Fruit fly (Drosophila melanogaster) whole organism, adult: ENCODE data around the gene SoxN.

Experiments used
- CG11617 ChIP-seq: fragments of 200-800 bp; sonication (Bioruptor generic); optimal IDR thresholded peaks from 2 replicates; lab custom pipeline; 2017; ENCODE audit warnings: mild to moderate bottlenecking, missing biosample characterization, missing genetic modification reagents, missing genetic modification characterization
- CG12768 ChIP-seq: fragments of 200-800 bp; sonication (Bioruptor generic); optimal IDR thresholded peaks from 2 replicates; lab custom pipeline; 2017; ENCODE audit warnings: missing biosample characterization, missing genetic modification characterization, mild to moderate bottlenecking, moderate library complexity, missing genetic modification reagents
- CG14711 ChIP-seq: fragments of 200-800 bp; sonication (Bioruptor generic); optimal IDR thresholded peaks from 2 replicates; lab custom pipeline; 2018; ENCODE audit warnings: missing biosample characterization, mild to moderate bottlenecking, missing genetic modification characterization, moderate library complexity
- CG1620 ChIP-seq: fragments of 200-800 bp; sonication (Bioruptor generic); optimal IDR thresholded peaks from 2 replicates; lab custom pipeline; 2016; ENCODE audit warnings: missing biosample characterization, missing genetic modification characterization
- CG33017 ChIP-seq: fragments of 200-800 bp; sonication (Bioruptor generic); optimal IDR thresholded peaks from 2 replicates; lab custom pipeline; 2018; ENCODE audit warnings: missing biosample characterization, mild to moderate bottlenecking, missing genetic modification characterization, moderate library complexity
- CG5204 ChIP-seq: fragments of 200-800 bp; sonication (Bioruptor generic); optimal IDR thresholded peaks from 2 replicates; lab custom pipeline; 2016; ENCODE audit warnings: missing biosample characterization, missing genetic modification characterization
- CG7045 ChIP-seq: fragments of 200-800 bp; sonication (Bioruptor generic); optimal IDR thresholded peaks from 2 replicates; lab custom pipeline; 2017; ENCODE audit warnings: missing biosample characterization, mild to moderate bottlenecking, missing genetic modification characterization
- CG7101 ChIP-seq: fragments of 200-800 bp; sonication (Bioruptor generic); optimal IDR thresholded peaks from 2 replicates; lab custom pipeline; 2018; ENCODE audit warnings: missing biosample characterization, mild to moderate bottlenecking, missing genetic modification characterization, moderate library complexity
- Clk ChIP-seq: fragments of 200-800 bp; sonication (Bioruptor generic); optimal IDR thresholded peaks from 2 replicates; lab custom pipeline; 2017; ENCODE audit warnings: missing biosample characterization, missing genetic modification characterization
- Crg-1 ChIP-seq: fragments of 200-800 bp; sonication (Bioruptor generic); optimal IDR thresholded peaks from 2 replicates; lab custom pipeline; 2016; ENCODE audit warnings: missing biosample characterization, missing genetic modification characterization
- Hr96 ChIP-seq: fragments of 200-800 bp; sonication (Bioruptor generic); optimal IDR thresholded peaks from 2 replicates; lab custom pipeline; 2016; ENCODE audit warnings: missing biosample characterization, missing genetic modification characterization
- Mnt ChIP-seq: fragments of 200-800 bp; sonication (Bioruptor generic); optimal IDR thresholded peaks from 2 replicates; lab custom pipeline; 2016; ENCODE audit warnings: missing biosample characterization, mild to moderate bottlenecking, missing genetic modification characterization
- bab1 ChIP-seq: fragments of 200-800 bp; sonication (Bioruptor generic); optimal IDR thresholded peaks from 3 replicates; lab custom pipeline; 2019; ENCODE audit warnings: missing biosample characterization, mild to moderate bottlenecking, missing genetic modification characterization, moderate library complexity
- cic ChIP-seq: fragments of 200-800 bp; sonication (Bioruptor generic); optimal IDR thresholded peaks from 2 replicates; lab custom pipeline; 2017; ENCODE audit warnings: missing biosample characterization, mild to moderate bottlenecking, missing genetic modification characterization, moderate library complexity
- cnc ChIP-seq, 2 experiments: fragments of >200 bp; optimal IDR thresholded peaks; 2 replicates each; lab custom pipeline; 2017
- kay ChIP-seq: fragments of 200-800 bp; sonication (Bioruptor generic); peaks from one replicate; lab custom pipeline; 2016; ENCODE audit warnings: missing biosample characterization, missing genetic modification characterization, borderline replicate concordance
- ovo ChIP-seq: fragments of 200-800 bp; sonication (Bioruptor generic); optimal IDR thresholded peaks from 2 replicates; lab custom pipeline; 2016; ENCODE audit warnings: missing biosample characterization, missing genetic modification characterization
- pad ChIP-seq: fragments of 200-800 bp; sonication (Bioruptor generic); optimal IDR thresholded peaks from 3 replicates; lab custom pipeline; 2017; ENCODE audit warnings: missing biosample characterization, missing genetic modification characterization, mild to moderate bottlenecking, moderate library complexity, missing genetic modification reagents
- tj ChIP-seq: fragments of 200-800 bp; sonication (Bioruptor generic); optimal IDR thresholded peaks from 3 replicates; lab custom pipeline; 2017; ENCODE audit warnings: missing biosample characterization, mild to moderate bottlenecking, missing genetic modification characterization, moderate library complexity
- toe ChIP-seq: fragments of 200-800 bp; sonication (Bioruptor generic); optimal IDR thresholded peaks from 2 replicates; lab custom pipeline; 2016; ENCODE audit warnings: missing biosample characterization, missing genetic modification characterization

SoxN gene

DNA sequence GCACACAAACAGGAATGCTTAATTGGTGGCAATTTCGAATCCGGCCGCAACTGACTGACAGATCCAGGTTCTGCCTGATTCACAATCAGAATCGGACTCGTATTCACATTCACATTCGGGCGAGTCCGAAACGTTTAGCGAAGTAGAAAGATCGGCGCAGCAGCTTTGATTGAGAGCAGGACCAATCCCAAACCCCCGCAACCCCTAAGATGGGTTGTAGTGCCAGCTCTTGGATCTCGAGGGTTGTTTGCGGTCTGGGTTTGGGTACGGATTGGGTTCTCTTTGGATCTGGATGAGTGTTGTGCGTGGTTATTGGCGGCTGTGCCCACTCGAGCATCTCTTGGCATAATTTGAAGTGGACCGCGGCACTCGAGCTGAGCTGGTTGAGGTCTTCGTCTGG is 19.2 kb downstream of the SoxN start:
- no peak for TF ChIP-seq Clk
- TF ChIP-seq pad (GFP tag; lab: Kevin White, UChicago), result no peak
- no peak for TF ChIP-seq CG5204 (GFP tag; lab: Kevin White, UChicago)
- TF ChIP-seq CG7101 (tag; lab: Kevin White, UChicago), result no peak
- TF ChIP-seq tj, result no peak
- no peak for TF ChIP-seq CG1620 (GFP tag; lab: Kevin White, UChicago)
- TF ChIP-seq cnc (optimal IDR thresholded peaks at IDR 0.05; lab: Kevin White, UChicago), result no peak

DNA sequence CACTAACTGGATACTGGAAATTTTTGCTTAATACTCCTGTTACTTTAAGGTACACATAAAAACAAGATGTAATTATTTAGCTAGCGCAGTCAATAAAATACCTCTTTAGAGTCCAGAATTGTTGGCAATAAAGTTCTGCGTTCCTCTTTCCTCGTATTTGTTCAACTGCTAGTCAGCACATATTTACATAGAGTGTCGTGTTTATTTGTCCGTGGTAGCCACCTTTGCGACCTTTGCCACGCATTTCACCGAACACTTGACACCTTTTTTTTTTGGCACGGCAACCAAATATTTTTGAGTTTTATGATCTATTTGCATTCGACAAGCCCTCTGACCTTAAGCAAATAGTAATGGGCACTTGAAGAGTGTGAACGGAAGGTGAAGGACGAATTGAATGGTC is 20.5 kb downstream of the SoxN start:
- TF ChIP-seq tj (no peak), pad (GFP tag; lab: Kevin White, UChicago) (no peak), CG33017 (no peak), CG12768 (GFP tag; lab: Kevin White, UChicago) (no peak), Hr96 (GFP tag; lab: Kevin White, UChicago) (no peak), CG7101 (tag; lab: Kevin White, UChicago) (no peak), Crg-1 (no peak), ovo (GFP tag; lab: Kevin White, UChicago) (no peak), toe (no peak), CG11617 (GFP tag; lab: Kevin White, UChicago) (no peak), CG1620 (GFP tag; lab: Kevin White, UChicago) (no peak), kay (GFP tag; lab: Kevin White, UChicago) (no peak), cnc (optimal IDR thresholded peaks at IDR 0.05; lab: Kevin White, UChicago) (no peak), CG14711 (tag; lab: Kevin White, UChicago) (no peak), Clk (no peak), bab1 (GFP tag; lab: Kevin White, UChicago) (no peak), CG7045 (GFP tag; lab: Kevin White, UChicago) (no peak)

DNA sequence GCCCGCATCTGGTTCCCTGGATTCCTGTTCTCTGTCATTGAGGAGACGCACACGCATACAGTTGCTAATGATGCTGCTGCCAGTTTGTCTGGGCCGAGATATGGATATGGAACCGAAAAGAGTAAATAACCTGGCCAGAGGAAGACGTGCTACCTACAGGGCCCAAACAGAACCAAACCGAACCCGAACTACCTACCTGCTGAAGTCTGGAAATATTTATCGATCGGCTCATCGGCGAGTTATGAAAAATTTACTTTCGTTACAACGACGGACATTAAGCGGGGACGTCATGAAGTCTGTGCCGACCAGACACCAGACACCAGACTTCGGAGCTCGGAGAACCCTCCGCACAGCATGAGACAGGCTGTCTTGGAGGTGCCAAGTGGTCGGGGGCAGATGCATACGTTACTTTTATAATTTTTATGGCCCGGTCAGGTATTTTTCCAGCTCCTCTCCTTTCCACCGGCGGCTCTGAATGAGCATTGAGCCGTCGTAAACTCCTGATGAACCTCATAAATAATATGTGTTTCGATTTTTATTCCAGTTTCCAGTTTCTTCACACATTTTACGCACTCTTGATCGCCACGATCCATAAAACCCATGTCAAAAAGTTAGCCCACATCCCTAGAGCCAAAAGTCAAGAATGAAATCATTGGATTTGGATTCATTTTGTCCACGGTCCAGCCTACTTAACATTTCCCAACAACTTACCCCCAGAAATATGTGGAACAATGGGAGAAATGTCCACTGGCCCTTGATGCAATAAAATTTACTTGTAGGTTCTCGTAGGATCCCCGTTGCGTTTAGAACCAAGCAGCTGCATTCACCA is 21.5 kb downstream of the SoxN start:
- TF ChIP-seq bab1 (GFP tag; lab: Kevin White, UChicago), result no peak
- TF ChIP-seq Mnt (GFP tag; lab: Kevin White, UChicago), result no peak
- no peak for TF ChIP-seq CG14711 (tag; lab: Kevin White, UChicago)
- no peak for TF ChIP-seq toe
- TF ChIP-seq Crg-1, result no peak

DNA sequence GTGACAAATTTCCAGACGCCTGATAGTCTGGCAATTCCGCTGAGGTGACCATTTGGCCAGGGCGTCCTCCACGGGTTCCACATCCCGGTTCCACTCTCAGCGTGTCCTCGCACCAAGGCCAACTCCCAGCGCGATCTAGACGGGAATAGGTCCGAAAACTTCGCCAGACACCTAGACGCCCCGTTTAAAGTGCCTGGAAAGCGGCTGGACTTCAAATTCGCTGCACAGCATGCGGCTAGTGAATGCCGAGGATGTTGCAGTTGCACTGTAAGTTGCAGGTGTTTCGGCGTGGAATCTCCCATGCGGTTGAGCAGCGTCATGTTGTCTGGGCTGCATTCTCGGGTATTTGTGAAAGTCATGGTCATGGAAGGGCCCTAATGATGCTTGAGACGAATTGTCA is 23.7 kb downstream of the SoxN start:
- TF ChIP-seq CG5204 (GFP tag; lab: Kevin White, UChicago) (no peak), CG14711 (tag; lab: Kevin White, UChicago) (no peak), CG12768 (GFP tag; lab: Kevin White, UChicago) (no peak), CG1620 (GFP tag; lab: Kevin White, UChicago) (no peak)

DNA sequence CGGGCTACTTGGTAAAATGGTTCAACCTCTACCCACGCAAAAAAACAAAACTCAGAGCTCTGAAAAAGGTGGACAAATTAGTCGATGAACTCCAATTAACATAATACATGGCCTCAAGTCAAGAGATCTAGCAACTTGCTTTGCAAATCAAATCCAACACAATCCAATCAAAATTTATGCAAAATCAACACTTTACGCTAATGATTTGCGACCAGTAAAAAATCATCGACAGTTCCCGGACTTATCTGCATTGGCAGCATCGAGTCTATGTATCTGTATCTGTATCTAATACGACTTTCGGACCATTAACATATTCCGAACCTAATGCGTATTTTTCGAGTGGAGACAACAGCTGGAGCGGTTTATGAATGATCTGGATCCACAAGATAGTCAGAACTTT is 25.6 kb downstream of the SoxN start:
- TF ChIP-seq kay (GFP tag; lab: Kevin White, UChicago) (no peak), toe (no peak), CG14711 (tag; lab: Kevin White, UChicago) (no peak), CG5204 (GFP tag; lab: Kevin White, UChicago) (no peak), Hr96 (GFP tag; lab: Kevin White, UChicago) (no peak), ovo (GFP tag; lab: Kevin White, UChicago) (no peak), Clk (no peak), bab1 (GFP tag; lab: Kevin White, UChicago) (no peak), CG1620 (GFP tag; lab: Kevin White, UChicago) (no peak), tj (no peak)

DNA sequence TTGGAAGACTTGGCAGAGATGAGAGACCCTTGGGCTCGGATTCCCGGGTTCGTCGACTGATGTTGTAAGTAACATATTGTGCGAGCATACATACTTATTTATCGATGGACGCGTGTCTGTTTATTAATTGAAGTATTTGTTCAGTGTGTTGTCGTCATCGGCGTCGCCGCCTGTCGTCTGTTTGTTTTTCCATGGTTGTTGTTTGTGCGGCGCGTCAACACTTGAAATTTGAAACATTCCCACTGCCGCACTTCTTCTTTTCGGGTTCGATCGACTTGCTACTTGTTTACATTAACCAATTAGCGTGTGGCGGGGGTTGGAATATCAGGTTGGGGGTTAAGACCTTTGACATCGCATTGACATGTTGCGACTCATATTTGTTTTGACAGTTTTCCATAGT is 26.8 kb downstream of the SoxN start:
- TF ChIP-seq pad (GFP tag; lab: Kevin White, UChicago) (no peak), Clk (no peak), CG7101 (tag; lab: Kevin White, UChicago) (no peak)

DNA sequence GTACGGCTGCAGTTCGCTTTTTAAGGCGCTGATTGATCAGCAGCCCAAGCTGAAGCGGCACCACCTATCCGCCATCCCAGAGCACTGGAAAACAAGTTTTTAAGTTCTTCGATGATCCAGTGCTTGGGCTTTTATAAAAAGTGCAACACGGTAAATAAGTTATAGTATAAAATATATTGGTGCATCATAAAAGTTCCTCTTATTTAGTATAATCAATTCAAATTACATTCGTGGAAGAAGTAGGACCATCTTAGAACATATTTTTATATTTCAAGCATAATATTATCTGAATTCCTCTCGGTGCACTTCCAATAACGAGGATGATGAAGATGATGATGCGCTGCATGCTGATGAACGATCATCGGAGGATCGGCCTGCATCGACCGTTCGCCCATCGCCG is 30.0 kb downstream of the SoxN start:
- TF ChIP-seq tj (no peak), cic (GFP tag; lab: Kevin White, UChicago) (no peak), CG11617 (GFP tag; lab: Kevin White, UChicago) (no peak), CG7045 (GFP tag; lab: Kevin White, UChicago) (no peak), Hr96 (GFP tag; lab: Kevin White, UChicago) (no peak), bab1 (GFP tag; lab: Kevin White, UChicago) (no peak)

DNA sequence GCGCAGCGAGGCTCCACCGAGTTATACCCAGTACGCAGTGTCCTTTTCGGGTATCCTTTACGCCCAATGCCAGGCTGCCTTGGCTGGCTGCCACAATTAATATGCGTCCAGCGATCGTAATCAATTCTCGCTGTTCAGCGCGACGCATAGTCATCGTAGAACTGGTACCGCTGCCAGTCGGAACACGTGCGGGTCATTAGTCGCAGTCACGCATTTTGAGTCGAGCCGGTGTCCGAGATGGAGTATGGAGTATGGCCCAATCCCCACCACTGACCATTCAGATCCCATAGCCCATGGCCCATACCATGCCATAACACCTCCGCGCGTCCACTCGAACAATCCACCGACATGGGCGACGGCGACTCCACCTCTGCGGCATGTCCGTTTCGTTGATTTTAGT is 32.3 kb downstream of the SoxN start:
- TF ChIP-seq cic (GFP tag; lab: Kevin White, UChicago), result no peak
- no peak for TF ChIP-seq Hr96 (GFP tag; lab: Kevin White, UChicago)
- TF ChIP-seq toe, result no peak
- TF ChIP-seq Clk, result no peak
- no peak for TF ChIP-seq cnc (optimal IDR thresholded peaks at IDR 0.05; lab: Kevin White, UChicago)
- TF ChIP-seq kay (GFP tag; lab: Kevin White, UChicago), result no peak
- no peak for TF ChIP-seq ovo (GFP tag; lab: Kevin White, UChicago)
